Worm (Caenorhabditis elegans): ENCODE measurements around the gene rsks-1.

DNA sequence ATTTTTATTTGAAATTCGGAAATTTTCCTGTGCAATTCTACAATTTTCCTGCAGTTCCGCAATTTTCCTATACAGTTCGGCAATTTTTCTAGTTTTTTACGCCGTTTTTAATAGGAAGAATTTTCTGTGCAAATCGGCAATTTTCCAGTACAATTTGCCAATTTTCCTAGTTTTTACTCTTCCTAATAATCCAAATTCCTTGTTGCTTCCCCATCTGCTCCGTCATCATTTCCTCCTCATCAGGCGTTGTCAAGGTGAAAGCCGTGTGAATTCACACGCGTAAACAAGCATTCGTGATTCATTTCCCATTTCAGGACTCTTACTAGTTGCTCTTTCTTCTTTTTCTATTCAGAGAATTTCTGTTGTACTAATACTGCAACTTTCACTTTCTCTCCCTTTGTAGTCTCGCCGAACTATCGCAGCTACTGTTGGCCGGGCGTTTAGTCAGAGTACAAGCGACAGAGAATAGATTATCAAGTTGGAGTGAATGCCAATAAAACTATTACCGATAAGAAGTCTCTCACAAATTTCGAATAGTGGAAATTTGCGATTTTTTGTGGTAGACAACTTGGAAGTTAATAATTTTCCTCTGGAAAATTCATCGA, 3.2 kb upstream of the rsks-1 start:
- TF ChIP-seq ref-1 (GFP tag; conservative IDR thresholded peaks at IDR 0.05) (no peak), ztf-29 (GFP tag; IDR thresholded peaks at IDR 0.05) (no peak), ztf-23 (GFP tag; IDR thresholded peaks at IDR 0.05) (no peak), T22C8.4 (GFP tag; IDR thresholded peaks at IDR 0.05) (no peak)
